Fruit fly (Drosophila melanogaster) whole organism, embryonic: ENCODE measurements around the gene Calr.

Experiments used
- Atf-2 ChIP-seq: fragments of 200-800 bp; sonication (Bioruptor generic); optimal IDR thresholded peaks from 2 replicates; lab custom pipeline; 2016; ENCODE audit warnings: missing biosample characterization, missing genetic modification characterization
- Awh ChIP-seq: fragments of 200-800 bp; sonication (Bioruptor generic); IDR thresholded peaks from 2 replicates; pipeline ENCODE4, ENCODE4 v1.3.6; 2022; ENCODE audit warnings: missing biosample characterization, missing genetic modification characterization
- BEAF-32 ChIP-seq: fragments of 200-800 bp; sonication (Bioruptor generic); optimal IDR thresholded peaks from 3 replicates; lab custom pipeline; 2017; ENCODE audit warnings: missing biosample characterization, missing genetic modification characterization, mild to moderate bottlenecking, moderate library complexity, missing genetic modification reagents
- Bteb2 ChIP-seq: fragments of 200-800 bp; sonication (Bioruptor generic); optimal IDR thresholded peaks from 2 replicates; lab custom pipeline; 2016; ENCODE audit warnings: missing biosample characterization, missing genetic modification characterization
- CG10274 ChIP-seq: fragments of 200-800 bp; sonication (Bioruptor generic); optimal IDR thresholded peaks from 3 replicates; lab custom pipeline; 2017; ENCODE audit warnings: missing biosample characterization, mild to moderate bottlenecking, missing genetic modification characterization
- CG10654 ChIP-seq: fragments of 200-800 bp; sonication (Bioruptor generic); optimal IDR thresholded peaks from 2 replicates; lab custom pipeline; 2016; ENCODE audit warnings: missing biosample characterization, missing genetic modification characterization
- CG11504 ChIP-seq: fragments of 200-800 bp; sonication (Bioruptor generic); optimal IDR thresholded peaks from 3 replicates; lab custom pipeline; 2019; ENCODE audit warnings: missing biosample characterization, mild to moderate bottlenecking, missing genetic modification characterization, moderate library complexity
- CG12942 ChIP-seq: fragments of 200-800 bp; sonication (Bioruptor generic); optimal IDR thresholded peaks from 3 replicates; lab custom pipeline; 2016; ENCODE audit warnings: missing biosample characterization, missing genetic modification characterization
- CG14014 ChIP-seq: fragments of 200-800 bp; sonication (Bioruptor generic); IDR thresholded peaks from 2 replicates; pipeline ENCODE4 v1.3.6; 2022; ENCODE audit warnings: missing biosample characterization, missing genetic modification characterization
- CG14710 ChIP-seq: fragments of 200-800 bp; sonication (Bioruptor generic); optimal IDR thresholded peaks from 3 replicates; lab custom pipeline; 2019; ENCODE audit warnings: missing biosample characterization, mild to moderate bottlenecking, missing genetic modification characterization, moderate library complexity
- CG15073 ChIP-seq: fragments of 200-800 bp; sonication (Bioruptor generic); optimal IDR thresholded peaks from 2 replicates; lab custom pipeline; 2016; ENCODE audit warnings: missing biosample characterization, missing genetic modification characterization
- CG17359 ChIP-seq: fragments of 200-800 bp; sonication (Bioruptor generic); optimal IDR thresholded peaks from 3 replicates; lab custom pipeline; 2018; ENCODE audit warnings: missing biosample characterization, mild to moderate bottlenecking, missing genetic modification characterization, moderate library complexity
- CG17385 ChIP-seq: fragments of 200-800 bp; sonication (Bioruptor generic); optimal IDR thresholded peaks from 3 replicates; lab custom pipeline; 2018; ENCODE audit warnings: missing biosample characterization, mild to moderate bottlenecking, missing genetic modification characterization
- CG17568 ChIP-seq: fragments of 200-800 bp; sonication (Bioruptor generic); optimal IDR thresholded peaks from 2 replicates; lab custom pipeline; 2018; ENCODE audit warnings: missing biosample characterization, mild to moderate bottlenecking, missing genetic modification characterization, moderate library complexity
- CG4730 ChIP-seq: fragments of 200-800 bp; sonication (Bioruptor generic); IDR thresholded peaks from 2 replicates; pipeline ENCODE4 v1.3.6; 2022; ENCODE audit warnings: missing biosample characterization, missing genetic modification characterization
- CG6813 ChIP-seq: fragments of 200-800 bp; sonication (Bioruptor generic); optimal IDR thresholded peaks from 2 replicates; lab custom pipeline; 2017; ENCODE audit warnings: missing biosample characterization, missing genetic modification characterization, mild to moderate bottlenecking, moderate library complexity, missing genetic modification reagents
- CG6854 ChIP-seq: fragments of 200-800 bp; sonication (Bioruptor generic); optimal IDR thresholded peaks from 3 replicates; lab custom pipeline; 2017; ENCODE audit warnings: missing biosample characterization, mild to moderate bottlenecking, missing genetic modification characterization
- CG7987 ChIP-seq: fragments of 200-800 bp; sonication (Bioruptor generic); optimal IDR thresholded peaks from 2 replicates; lab custom pipeline; 2018; ENCODE audit warnings: missing biosample characterization, mild to moderate bottlenecking, missing genetic modification characterization, moderate library complexity
- CTCF ChIP-seq: fragments of 200-800 bp; sonication (Bioruptor generic); optimal IDR thresholded peaks from 2 replicates; lab custom pipeline; 2017; ENCODE audit warnings: missing biosample characterization, mild to moderate bottlenecking, missing genetic modification characterization, moderate library complexity
- Camta ChIP-seq: fragments of 200-800 bp; sonication (Bioruptor generic); optimal IDR thresholded peaks from 2 replicates; lab custom pipeline; 2016; ENCODE audit warnings: missing biosample characterization, missing genetic modification characterization
- D19A ChIP-seq: fragments of 200-800 bp; optimal IDR thresholded peaks from 3 replicates; lab custom pipeline; 2019; ENCODE audit warnings: missing biosample characterization, mild to moderate bottlenecking, missing genetic modification characterization, moderate library complexity
- GATAe ChIP-seq: fragments of 200-800 bp; sonication (Bioruptor generic); conservative IDR thresholded peaks from 2 replicates; pipeline ENCODE4 v1.3.6; 2022; ENCODE audit warnings: missing biosample characterization, missing genetic modification characterization
- HHEX ChIP-seq: fragments of 200-800 bp; sonication (Bioruptor generic); optimal IDR thresholded peaks from 3 replicates; lab custom pipeline; 2017; ENCODE audit warnings: missing biosample characterization, mild to moderate bottlenecking, missing genetic modification characterization, missing genetic modification reagents
- HLH54F ChIP-seq: fragments of 200-800 bp; sonication (Bioruptor generic); optimal IDR thresholded peaks from 3 replicates; lab custom pipeline; 2016; ENCODE audit warnings: missing biosample characterization, missing genetic modification characterization
- Hr39 ChIP-seq: fragments of >200 bp; optimal IDR thresholded peaks from 2 replicates; lab custom pipeline; 2017
- MESR4 ChIP-seq: fragments of 200-800 bp; sonication (Bioruptor generic); optimal IDR thresholded peaks from 2 replicates; lab custom pipeline; 2018; ENCODE audit warnings: missing biosample characterization, mild to moderate bottlenecking, missing genetic modification characterization, moderate library complexity
- Nf-YC ChIP-seq: fragments of 200-800 bp; optimal IDR thresholded peaks from 3 replicates; lab custom pipeline; 2019; ENCODE audit warnings: missing biosample characterization, mild to moderate bottlenecking, missing genetic modification characterization, moderate library complexity
- Six4 ChIP-seq: fragments of 200-800 bp; sonication (Bioruptor generic); optimal IDR thresholded peaks from 2 replicates; lab custom pipeline; 2016; ENCODE audit warnings: missing biosample characterization, missing genetic modification characterization
- Sry-β ChIP-seq: fragments of 200-800 bp; sonication (Bioruptor generic); optimal IDR thresholded peaks from 2 replicates; lab custom pipeline; 2018; ENCODE audit warnings: missing biosample characterization, mild to moderate bottlenecking, missing genetic modification characterization, moderate library complexity
- ab ChIP-seq: fragments of 200-800 bp; sonication (Bioruptor generic); optimal IDR thresholded peaks from 2 replicates; lab custom pipeline; 2016; ENCODE audit warnings: missing biosample characterization, missing genetic modification characterization
- abd-A ChIP-seq: fragments of 200-800 bp; sonication (Bioruptor generic); optimal IDR thresholded peaks from 3 replicates; lab custom pipeline; 2019; ENCODE audit warnings: missing biosample characterization, mild to moderate bottlenecking, missing genetic modification characterization, moderate library complexity
- dmrt99B ChIP-seq: fragments of 200-800 bp; sonication (Bioruptor generic); optimal IDR thresholded peaks from 2 replicates; lab custom pipeline; 2018; ENCODE audit warnings: missing biosample characterization, mild to moderate bottlenecking, missing genetic modification characterization, moderate library complexity
- fru ChIP-seq: fragments of >200 bp; optimal IDR thresholded peaks from 2 replicates; lab custom pipeline; 2017
- grau ChIP-seq: fragments of 200-800 bp; optimal IDR thresholded peaks from 3 replicates; lab custom pipeline; 2019; ENCODE audit warnings: missing biosample characterization, mild to moderate bottlenecking, missing genetic modification characterization, moderate library complexity
- hbn ChIP-seq: fragments of 200-800 bp; sonication (Bioruptor generic); IDR thresholded peaks from 2 replicates; pipeline ENCODE4 v1.3.6; 2022; ENCODE audit warnings: missing biosample characterization, missing genetic modification characterization; ENCODE audit not compliant: partially characterized antibody
- jing ChIP-seq: fragments of 200-800 bp; sonication (Bioruptor generic); optimal IDR thresholded peaks from 2 replicates; lab custom pipeline; 2018; ENCODE audit warnings: missing biosample characterization, mild to moderate bottlenecking, missing genetic modification characterization
- knrl ChIP-seq: fragments of 200-800 bp; sonication (Bioruptor generic); IDR thresholded peaks from 3 replicates; pipeline ENCODE4 v1.3.6; 2022; ENCODE audit warnings: missing biosample characterization, missing genetic modification characterization; ENCODE audit not compliant: partially characterized antibody
- lola ChIP-seq, 3 experiments: fragments of >200 bp in 2 of 3; fragments of 200-800 bp in 1 of 3; sonication (Bioruptor generic) in 1 of 3; optimal IDR thresholded peaks; 2 replicates each; lab custom pipeline; 2017 to 2019; ENCODE audit warnings: missing biosample characterization in 3 of 3, missing genetic modification characterization in 3 of 3, mild to moderate bottlenecking in 1 of 3, moderate library complexity in 1 of 3
- nerfin-1 ChIP-seq: fragments of 200-800 bp; sonication (Bioruptor generic); optimal IDR thresholded peaks from 3 replicates; lab custom pipeline; 2019; ENCODE audit warnings: missing biosample characterization, mild to moderate bottlenecking, missing genetic modification characterization, moderate library complexity
- nom ChIP-seq: fragments of 200-800 bp; sonication (Bioruptor generic); optimal IDR thresholded peaks from 2 replicates; lab custom pipeline; 2017; ENCODE audit warnings: missing biosample characterization, missing genetic modification characterization, mild to moderate bottlenecking, moderate library complexity, missing genetic modification reagents
- oc ChIP-seq: fragments of 200-800 bp; sonication (Bioruptor generic); optimal IDR thresholded peaks from 2 replicates; lab custom pipeline; 2018; ENCODE audit warnings: missing biosample characterization, mild to moderate bottlenecking, missing genetic modification characterization, moderate library complexity
- onecut ChIP-seq: fragments of 200-800 bp; sonication (Bioruptor generic); IDR thresholded peaks from 2 replicates; pipeline ENCODE4 v1.3.6; 2022; ENCODE audit warnings: missing biosample characterization, missing genetic modification characterization
- pfk ChIP-seq: fragments of 200-800 bp; sonication (Bioruptor generic); optimal IDR thresholded peaks from 2 replicates; lab custom pipeline; 2018; ENCODE audit warnings: missing biosample characterization, mild to moderate bottlenecking, missing genetic modification characterization, moderate library complexity
- pum ChIP-seq: fragments of 200-800 bp; sonication (Bioruptor generic); optimal IDR thresholded peaks from 2 replicates; lab custom pipeline; 2016; ENCODE audit warnings: missing biosample characterization, missing genetic modification characterization
- run ChIP-seq: fragments of 200-800 bp; sonication (Bioruptor generic); optimal IDR thresholded peaks from 3 replicates; lab custom pipeline; 2018; ENCODE audit warnings: missing biosample characterization, mild to moderate bottlenecking, missing genetic modification characterization
- sd ChIP-seq: fragments of 200-800 bp; sonication (Bioruptor generic); optimal IDR thresholded peaks from 3 replicates; lab custom pipeline; 2018; ENCODE audit warnings: missing biosample characterization, mild to moderate bottlenecking, missing genetic modification characterization, moderate library complexity
- sens ChIP-seq: fragments of 200-800 bp; sonication (Bioruptor generic); peaks from one replicate; lab custom pipeline; 2016; ENCODE audit warnings: missing biosample characterization, missing genetic modification characterization
- slbo ChIP-seq: fragments of 200-800 bp; sonication (Bioruptor generic); IDR thresholded peaks from 2 replicates; pipeline ENCODE4 v1.3.6; 2022; ENCODE audit warnings: missing biosample characterization, missing genetic modification characterization
- sr ChIP-seq: fragments of 200-800 bp; sonication (Bioruptor generic); IDR thresholded peaks from 3 replicates; pipeline ENCODE4 v1.3.6; 2022; ENCODE audit warnings: missing biosample characterization, missing genetic modification characterization
- sug ChIP-seq: fragments of 200-800 bp; optimal IDR thresholded peaks from 2 replicates; lab custom pipeline; 2019; ENCODE audit warnings: missing biosample characterization, mild to moderate bottlenecking, missing genetic modification characterization, moderate library complexity
- vnd ChIP-seq: fragments of 200-800 bp; sonication (Bioruptor generic); IDR thresholded peaks from 3 replicates; pipeline ENCODE4 v1.3.6; 2022; ENCODE audit warnings: missing biosample characterization, missing genetic modification characterization; ENCODE audit not compliant: partially characterized antibody
- wdn ChIP-seq: fragments of 200-800 bp; sonication (Bioruptor generic); IDR thresholded peaks from 2 replicates; pipeline ENCODE4 v1.3.6; 2022; ENCODE audit warnings: missing biosample characterization, missing genetic modification characterization

Calr gene

DNA sequence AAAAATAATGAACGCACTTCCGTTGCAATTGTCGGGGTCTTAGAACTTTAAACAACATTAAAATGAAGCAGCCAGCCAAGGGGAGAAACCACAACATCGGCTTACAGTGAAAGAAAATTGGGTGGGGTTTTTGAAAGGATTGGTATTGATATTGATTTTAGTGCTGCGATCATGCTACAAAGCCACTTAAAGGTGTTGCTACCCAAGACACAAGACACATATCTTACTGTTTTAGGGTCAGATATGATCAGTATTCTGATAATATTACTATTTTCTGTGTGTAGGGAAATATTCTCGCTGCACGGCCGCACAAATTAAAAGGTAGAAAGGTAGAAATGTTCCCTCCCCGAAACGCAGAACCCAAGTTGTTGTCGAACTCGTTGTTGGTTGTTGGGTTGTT lies 25.6 kb downstream of the Calr start (continued):
- no peak for TF ChIP-seq sd (tag; lab: Kevin White, UChicago)
- TF ChIP-seq CG14014: no peak
- TF ChIP-seq onecut (GFP tag; lab: Robert Waterston, UW): no peak
- peak; percentile 50 for TF ChIP-seq D19A (tag; lab: Kevin White, UChicago)
- TF ChIP-seq CG14710 (tag; lab: Kevin White, UChicago): peak; percentile 67
- TF ChIP-seq CG6813 (GFP tag; lab: Kevin White, UChicago): no peak
- no peak for TF ChIP-seq CTCF (GFP tag; lab: Kevin White, UChicago)
- peak; percentile 37 for TF ChIP-seq nom
- TF ChIP-seq CG17568 (GFP tag; lab: Kevin White, UChicago): no peak
- peak; percentile 28 for TF ChIP-seq grau (tag; lab: Kevin White, UChicago)
- no peak for TF ChIP-seq Bteb2 (GFP tag; lab: Kevin White, UChicago)
- TF ChIP-seq Six4: peak; percentile 12
- no peak for TF ChIP-seq oc
- no peak for TF ChIP-seq CG10654 (GFP tag; lab: Kevin White, UChicago)
- TF ChIP-seq CG12942 (GFP tag; lab: Kevin White, UChicago): no peak
- no peak for TF ChIP-seq hbn (GFP tag; lab: Robert Waterston, UW)
- no peak for TF ChIP-seq CG4730 (GFP tag; lab: Robert Waterston, UW)
- TF ChIP-seq MESR4 (GFP tag; lab: Kevin White, UChicago): no peak
- no peak for TF ChIP-seq abd-A (tag; lab: Kevin White, UChicago)
- peak; percentile 29 for TF ChIP-seq CG11504 (tag; lab: Kevin White, UChicago)
- TF ChIP-seq sens (GFP tag; lab: Kevin White, UChicago): peak; percentile 93
- no peak for TF ChIP-seq ab (GFP tag; lab: Kevin White, UChicago)
- TF ChIP-seq jing (GFP tag; lab: Kevin White, UChicago): no peak
- TF ChIP-seq vnd: no peak
- TF ChIP-seq nerfin-1 (tag; lab: Kevin White, UChicago): no peak
- TF ChIP-seq CG15073: no peak
- no peak for TF ChIP-seq CG17385 (GFP tag; lab: Kevin White, UChicago)
- no peak for TF ChIP-seq Camta (GFP tag; lab: Kevin White, UChicago)
- no peak for TF ChIP-seq HLH54F (GFP tag; lab: Kevin White, UChicago)
- no peak for TF ChIP-seq Nf-YC (tag; lab: Kevin White, UChicago)
- TF ChIP-seq HHEX: no peak
- TF ChIP-seq lola (GFP tag; optimal IDR thresholded peaks at IDR 0.05; lab: Kevin White, UChicago): peak in 1 of 3 experiments; percentile 71
- peak; percentile 26 for TF ChIP-seq pum
- TF ChIP-seq Hr39: no peak
- TF ChIP-seq dmrt99B (tag; lab: Kevin White, UChicago): peak; percentile 13
- no peak for TF ChIP-seq CG7987 (GFP tag; lab: Kevin White, UChicago)
- TF ChIP-seq sr (GFP tag; lab: Robert Waterston, UW): no peak
- TF ChIP-seq knrl (GFP tag; lab: Robert Waterston, UW): no peak
- no peak for TF ChIP-seq fru (lab: Kevin White, UChicago)
- no peak for TF ChIP-seq wdn (GFP tag; lab: Robert Waterston, UW)
- no peak for TF ChIP-seq GATAe (GFP tag; lab: Robert Waterston, UW)
- TF ChIP-seq CG17359 (tag; lab: Kevin White, UChicago): no peak
- no peak for TF ChIP-seq CG6854
- no peak for TF ChIP-seq Atf-2 (GFP tag; lab: Kevin White, UChicago)
- no peak for TF ChIP-seq run (tag; lab: Kevin White, UChicago)
- no peak for TF ChIP-seq pfk (GFP tag; lab: Kevin White, UChicago)
- TF ChIP-seq BEAF-32 (GFP tag; lab: Kevin White, UChicago): no peak
- TF ChIP-seq Awh (GFP tag; lab: Robert Waterston, UW): no peak
- no peak for TF ChIP-seq sug (tag; lab: Kevin White, UChicago)
- no peak for TF ChIP-seq CG10274 (GFP tag; lab: Kevin White, UChicago)
- TF ChIP-seq Sry-β: no peak
- TF ChIP-seq slbo (GFP tag; lab: Robert Waterston, UW): 0 out of 2 replicates have a peak, but pooled peaks have one; percentile 3
